Worm (Caenorhabditis elegans) whole organism, L4/young adult: ENCODE data around the gene seb-3.

ENCODE experiments used
- W03F9.2 ChIP-seq: fragments of 150-350 bp; optimal IDR thresholded peaks from 2 replicates; lab custom pipeline; 2014; ENCODE audit warnings: missing biosample characterization, missing genetic modification characterization
- dao-5 ChIP-seq: sonication (generic microtip); optimal IDR thresholded peaks from 2 replicates; lab custom pipeline; 2016; ENCODE audit warnings: missing genotype, missing genetic modification characterization, moderate library complexity, missing compliant biosample characterization
- him-1 ChIP-seq: sonication (generic microtip); optimal IDR thresholded peaks from 2 replicates; lab custom pipeline; 2016; ENCODE audit warnings: missing genotype, missing genetic modification reagents, missing genetic modification characterization, missing compliant biosample characterization

The seb-3 gene

ce11 chrX:15011526-15012274 lies 14.4 kb upstream of the seb-3 start:
- no peak for TF ChIP-seq him-1 (tag; lab: Kevin White, UChicago)
- no peak for TF ChIP-seq dao-5 (tag; lab: Kevin White, UChicago)

- TF ChIP-seq him-1 (tag; lab: Kevin White, UChicago) (no peak), dao-5 (tag; lab: Kevin White, UChicago) (no peak), W03F9.2 (no peak)
Observed at ce11 chrX:15013941-15014453, 12.1 kb upstream of the seb-3 start.

ce11 chrX:15016102-15016501 lies 10.0 kb upstream of the seb-3 start:
- TF ChIP-seq him-1 (tag; lab: Kevin White, UChicago) (no peak), W03F9.2 (no peak), dao-5 (tag; lab: Kevin White, UChicago) (no peak)

- no peak for TF ChIP-seq W03F9.2
- TF ChIP-seq him-1 (tag; lab: Kevin White, UChicago) = no peak
- TF ChIP-seq dao-5 (tag; lab: Kevin White, UChicago) = no peak
Observed at ce11 chrX:15027566-15027965, 1.5 kb downstream of the seb-3 start.

DNA sequence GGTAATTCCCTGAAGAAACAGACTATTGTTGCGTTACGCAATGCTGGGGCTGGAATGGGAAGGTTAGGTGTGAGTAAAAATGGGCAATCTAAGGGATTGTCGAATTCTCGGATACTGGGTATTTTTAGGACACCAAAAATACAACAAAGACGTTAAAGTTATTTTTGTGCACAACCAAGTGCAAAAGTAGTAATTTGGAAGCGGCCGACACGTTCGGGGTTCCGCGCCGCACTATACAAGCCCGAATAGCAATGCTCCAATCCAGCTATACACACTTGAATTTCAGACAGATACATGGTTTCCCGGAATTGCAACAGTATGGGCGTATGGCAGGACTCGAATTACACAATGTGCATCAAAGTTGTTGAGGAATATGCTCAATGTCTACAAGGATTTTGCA lies 1.9 kb downstream of the seb-3 start:
- no peak for TF ChIP-seq W03F9.2

DNA sequence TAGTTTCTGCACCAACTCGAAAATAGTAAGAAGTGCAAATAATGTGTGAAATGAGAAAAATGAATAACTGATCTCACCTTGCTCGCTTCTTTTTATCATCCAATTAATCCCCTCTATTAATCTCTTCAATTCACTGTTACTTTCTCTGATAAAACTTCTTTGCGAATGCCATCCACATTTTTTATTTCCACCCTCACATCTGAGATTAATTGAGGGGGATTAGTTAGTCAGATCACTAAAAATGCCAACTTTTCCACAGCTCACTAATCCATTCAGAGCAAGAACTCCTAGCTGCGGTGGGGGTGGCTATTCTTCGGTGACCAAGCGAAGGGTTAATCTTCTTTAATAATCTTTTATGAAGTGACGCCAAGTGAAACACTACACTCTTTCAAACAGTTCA lies 8.7 kb downstream of the seb-3 start, which contains the start of gene dsc-1:
TSS of gene dsc-1 (minus strand) at position 46 of the 400 bp plus-strand sequence.
- TF ChIP-seq dao-5 (tag; lab: Kevin White, UChicago) (no peak), W03F9.2 (no peak), him-1 (tag; lab: Kevin White, UChicago) (no peak)

DNA sequence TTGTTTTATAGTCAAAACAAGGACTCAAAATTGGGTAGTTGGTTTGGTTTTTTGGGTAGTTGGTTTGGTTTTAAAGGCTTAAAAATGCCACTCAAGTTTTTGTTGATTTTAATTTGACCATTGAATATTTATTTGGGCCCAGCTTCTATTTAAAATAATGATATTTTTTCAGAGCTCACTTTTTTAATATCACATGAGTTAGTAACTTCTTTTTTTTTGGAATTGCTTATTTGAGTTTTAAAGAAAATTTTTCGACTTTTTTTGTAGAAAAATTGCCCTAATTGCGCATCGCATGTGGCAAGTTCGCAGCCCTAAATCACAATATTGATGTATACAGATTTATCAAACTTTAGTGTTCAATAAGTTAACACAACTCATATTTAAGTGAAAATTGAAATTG lies 9.6 kb downstream of the seb-3 start:
- TF ChIP-seq him-1 (tag; lab: Kevin White, UChicago) (no peak), dao-5 (tag; lab: Kevin White, UChicago) (no peak), W03F9.2 (no peak)

DNA sequence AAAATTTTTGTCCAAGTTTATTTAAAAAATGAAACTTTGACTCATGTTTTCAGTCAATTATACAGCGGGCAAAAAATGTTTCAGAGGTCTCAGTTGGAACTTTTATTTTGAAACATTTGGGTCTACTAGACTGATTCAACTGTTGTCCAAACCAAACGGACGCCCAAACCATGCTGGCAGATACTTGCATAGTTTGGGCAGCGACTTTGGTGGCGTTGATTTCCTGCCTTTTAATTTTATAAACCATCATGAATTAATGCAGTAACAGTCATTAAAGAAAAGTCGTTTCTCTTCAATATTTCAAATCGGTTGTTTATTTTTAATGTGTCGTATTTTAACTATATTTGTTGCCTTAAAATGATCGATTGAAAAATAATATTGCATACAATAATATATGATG lies 10.2 kb downstream of the seb-3 start:
- TF ChIP-seq W03F9.2 (no peak), dao-5 (tag; lab: Kevin White, UChicago) (no peak), him-1 (tag; lab: Kevin White, UChicago) (no peak)

- TF ChIP-seq W03F9.2 = no peak
- no peak for TF ChIP-seq him-1 (tag; lab: Kevin White, UChicago)
- TF ChIP-seq dao-5 (tag; lab: Kevin White, UChicago) = no peak
Observed at ce11 chrX:15039029-15039695, 13.1 kb downstream of the seb-3 start.

ce11 chrX:15039696-15040212 lies 13.6 kb downstream of the seb-3 start:
- no peak for TF ChIP-seq dao-5 (tag; lab: Kevin White, UChicago)
- no peak for TF ChIP-seq him-1 (tag; lab: Kevin White, UChicago)
- TF ChIP-seq W03F9.2 = no peak

ce11 chrX:15040552-15041080 lies 14.5 kb downstream of the seb-3 start, which contains the start of gene C18B12.4:
C18B12.4 (minus strand) TSS chrX:15040602.
- TF ChIP-seq him-1 (tag; lab: Kevin White, UChicago) (no peak), W03F9.2 (peak; percentile 63), dao-5 (tag; lab: Kevin White, UChicago) (no peak)

ce11 chrX:15041340-15041739 lies 15.2 kb downstream of the seb-3 start:
- TF ChIP-seq W03F9.2 (no peak), him-1 (tag; lab: Kevin White, UChicago) (no peak), dao-5 (tag; lab: Kevin White, UChicago) (no peak)

DNA sequence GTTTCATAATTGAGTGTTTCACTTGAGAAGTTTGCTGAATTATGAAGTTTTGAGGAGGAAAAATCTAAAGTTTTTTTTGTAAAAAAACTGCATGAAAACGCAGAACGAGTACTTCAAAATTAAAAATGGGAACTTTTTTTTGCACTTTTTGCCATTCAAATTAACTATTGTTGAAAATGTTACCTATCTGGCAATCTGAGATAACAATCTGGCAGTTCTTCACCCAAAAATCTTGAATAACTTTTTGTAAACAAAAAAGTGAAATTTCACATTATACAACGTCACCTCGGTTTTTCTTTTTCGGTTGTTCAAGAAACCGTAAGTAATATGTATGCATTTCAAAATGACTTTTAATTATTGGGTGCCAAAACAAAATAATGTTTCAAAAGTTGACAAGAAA lies 16.4 kb downstream of the seb-3 start:
- TF ChIP-seq W03F9.2 = no peak
- no peak for TF ChIP-seq dao-5 (tag; lab: Kevin White, UChicago)

DNA sequence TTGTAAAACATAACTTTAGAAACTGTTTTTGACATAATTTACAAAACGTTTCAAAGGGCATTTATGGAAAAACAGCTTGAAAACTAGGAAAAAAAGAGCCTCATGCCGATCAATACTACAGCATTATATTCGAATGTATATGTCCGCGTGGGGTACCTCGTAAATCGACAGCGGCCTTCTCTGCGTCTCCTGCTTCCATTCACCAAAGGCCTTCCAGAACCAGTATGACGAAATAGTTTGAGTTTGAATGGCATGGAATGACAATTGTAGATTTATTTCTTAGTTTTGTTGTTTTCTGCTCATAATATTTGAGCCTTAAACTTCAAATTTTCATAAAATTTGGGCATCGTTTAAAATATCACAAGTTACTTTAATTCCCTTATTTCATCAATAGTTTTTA lies 19.3 kb downstream of the seb-3 start:
- TF ChIP-seq W03F9.2 = no peak
- TF ChIP-seq dao-5 (tag; lab: Kevin White, UChicago) = no peak
- no peak for TF ChIP-seq him-1 (tag; lab: Kevin White, UChicago)
